Fruit fly (Drosophila melanogaster): ENCODE data around the gene pira.

pira gene

DNA sequence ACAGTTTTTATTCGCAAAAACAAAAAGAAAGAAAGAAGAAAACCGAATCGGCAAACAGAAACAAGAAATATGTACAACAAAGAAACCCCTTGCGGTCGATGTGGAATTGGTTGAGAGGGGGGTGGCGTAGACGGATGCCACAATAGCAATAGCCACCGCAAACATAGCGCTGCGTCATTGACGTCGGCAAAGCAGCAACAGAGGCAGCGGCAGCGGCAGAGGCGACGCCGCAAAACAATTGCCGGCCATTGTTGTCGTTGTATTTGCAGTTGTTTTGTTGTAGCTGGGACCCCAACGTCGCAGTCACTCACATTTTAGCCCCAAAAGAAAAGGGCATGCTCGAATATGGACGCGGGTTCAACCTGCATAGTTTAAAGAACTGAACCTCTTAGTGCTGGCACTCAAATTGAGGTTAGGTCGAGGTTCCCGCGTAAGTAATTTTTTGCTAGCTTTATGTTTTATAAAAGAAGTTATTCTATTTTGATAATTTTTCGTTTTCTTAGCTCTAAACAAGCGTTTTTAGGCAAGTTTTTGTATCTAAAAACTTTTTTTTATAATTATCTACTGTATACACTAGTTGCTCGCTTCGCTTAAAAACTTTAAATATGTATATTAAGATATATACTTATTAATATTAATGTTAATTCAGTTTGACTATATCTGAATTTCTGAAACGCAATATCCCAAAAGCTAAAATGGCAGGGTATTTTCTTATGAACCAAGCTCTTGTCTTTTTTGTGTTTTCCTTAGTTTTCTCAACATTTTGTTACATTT is 7.6 kb downstream of the pira start (continued):
- TF ChIP-seq ase (GFP tag; IDR thresholded peaks at IDR 0.05): peak; percentile 71; the same call in 2 of the 3 replicates
- no peak; the same call in 1 of the 2 replicates for TF ChIP-seq Bgb (GFP tag; IDR thresholded peaks at IDR 0.05; ENCODE audit: partially characterized antibody)
- TF ChIP-seq D (optimal IDR thresholded peaks at IDR 0.05): no peak
- TF ChIP-seq D (GFP tag; optimal IDR thresholded peaks at IDR 0.05): peak; percentile 47
- peak; percentile 39 for TF ChIP-seq abd-A (tag; optimal IDR thresholded peaks at IDR 0.05)
- TF ChIP-seq CG1647 (GFP tag; optimal IDR thresholded peaks at IDR 0.05): peak; percentile 16
- peak; percentile 41 for TF ChIP-seq CG10267 (tag; optimal IDR thresholded peaks at IDR 0.05)
- TF ChIP-seq Six4 (GFP tag; optimal IDR thresholded peaks at IDR 0.05): peak; percentile 53
- no peak for TF ChIP-seq stwl (tag; optimal IDR thresholded peaks at IDR 0.05)
- no peak for TF ChIP-seq Gsc (GFP tag; IDR thresholded peaks at IDR 0.05)
- peak; percentile 84 for TF ChIP-seq HHEX (GFP tag; optimal IDR thresholded peaks at IDR 0.05)
- TF ChIP-seq Dad (GFP tag; optimal IDR thresholded peaks at IDR 0.05): no peak
- peak; percentile 23 for TF ChIP-seq gsb-n (tag; optimal IDR thresholded peaks at IDR 0.05)
- no peak for TF ChIP-seq tna (GFP tag; IDR thresholded peaks at IDR 0.05; ENCODE audit: partially characterized antibody)
- TF ChIP-seq CG14014 (GFP tag; IDR thresholded peaks at IDR 0.05): peak; percentile 75; the same call in 1 of the 2 replicates
- TF ChIP-seq peb (GFP tag; IDR thresholded peaks at IDR 0.05): 0 out of 2 replicates have a peak, but pooled peaks have one; percentile 20
- TF ChIP-seq CG13894 (tag; optimal IDR thresholded peaks at IDR 0.05): no peak
- TF ChIP-seq zen (tag; optimal IDR thresholded peaks at IDR 0.05): peak; percentile 13
- peak; percentile 16 for TF ChIP-seq dm (GFP tag; optimal IDR thresholded peaks at IDR 0.05)
- TF ChIP-seq CG11456 (GFP tag; IDR thresholded peaks at IDR 0.05): peak; percentile 79
- TF ChIP-seq CG13123 (GFP tag; optimal IDR thresholded peaks at IDR 0.05): peak; percentile 28
- TF ChIP-seq CG10654 (GFP tag; optimal IDR thresholded peaks at IDR 0.05): peak; percentile 46
- no peak for TF ChIP-seq btn (GFP tag; optimal IDR thresholded peaks at IDR 0.05)
- TF ChIP-seq ATbp (GFP tag; optimal IDR thresholded peaks at IDR 0.05): peak; percentile 32
- TF ChIP-seq prd (optimal IDR thresholded peaks at IDR 0.05): no peak
- TF ChIP-seq prd (GFP tag; IDR thresholded peaks at IDR 0.05): peak; percentile 83
- peak; percentile 87 for TF ChIP-seq CG9727 (GFP tag; optimal IDR thresholded peaks at IDR 0.05)
- TF ChIP-seq gce (GFP tag; IDR thresholded peaks at IDR 0.05): no peak; the same call in 2 of the 3 replicates
- TF ChIP-seq sc (optimal IDR thresholded peaks at IDR 0.05): no peak
- TF ChIP-seq sc (GFP tag; optimal IDR thresholded peaks at IDR 0.05): peak; percentile 33
- TF ChIP-seq Dip3 (GFP tag; optimal IDR thresholded peaks at IDR 0.05): peak; percentile 75
- TF ChIP-seq Usf (GFP tag; optimal IDR thresholded peaks at IDR 0.05): peak; percentile 83
- peak; percentile 37 for TF ChIP-seq CG6654 (GFP tag; optimal IDR thresholded peaks at IDR 0.05)
- peak; percentile 51 for TF ChIP-seq Fer1 (GFP tag; optimal IDR thresholded peaks at IDR 0.05)
- peak; percentile 88 for TF ChIP-seq Hmr (GFP tag; optimal IDR thresholded peaks at IDR 0.05)
- TF ChIP-seq chn (GFP tag; optimal IDR thresholded peaks at IDR 0.05): peak; percentile 3
- no peak for TF ChIP-seq hkb (optimal IDR thresholded peaks at IDR 0.05)
- TF ChIP-seq hkb (GFP tag; IDR thresholded peaks at IDR 0.05): peak; percentile 61
- TF ChIP-seq sens-2 (GFP tag; IDR thresholded peaks at IDR 0.05): no peak
- peak; percentile 58 for TF ChIP-seq H2.0 (GFP tag; IDR thresholded peaks at IDR 0.05)
- TF ChIP-seq CG13296 (GFP tag; optimal IDR thresholded peaks at IDR 0.05): peak; percentile 76
- TF ChIP-seq pfk (GFP tag; optimal IDR thresholded peaks at IDR 0.05): no peak
- peak; percentile 33 for TF ChIP-seq Atf3 (GFP tag; optimal IDR thresholded peaks at IDR 0.05)
- peak; percentile 75 for TF ChIP-seq CG7357 (GFP tag; IDR thresholded peaks at IDR 0.05)
- TF ChIP-seq CG11504 (tag; optimal IDR thresholded peaks at IDR 0.05): peak; percentile 86
- TF ChIP-seq CG13775 (GFP tag; optimal IDR thresholded peaks at IDR 0.05): peak; percentile 87
- no peak for TF ChIP-seq pum (GFP tag; optimal IDR thresholded peaks at IDR 0.05)
- TF ChIP-seq psq (GFP tag; optimal IDR thresholded peaks at IDR 0.05): no peak
- no peak for TF ChIP-seq Stat92E (GFP tag; optimal IDR thresholded peaks at IDR 0.05)
- peak; percentile 35 for TF ChIP-seq tx (GFP tag; optimal IDR thresholded peaks at IDR 0.05)

Data from whole organism, embryonic.